Worm (Caenorhabditis elegans): ENCODE results near the gene C14C10.1.
A peak's percentile ranks its signal among the peaks of the same experiment; 100 is the strongest.

DNA sequence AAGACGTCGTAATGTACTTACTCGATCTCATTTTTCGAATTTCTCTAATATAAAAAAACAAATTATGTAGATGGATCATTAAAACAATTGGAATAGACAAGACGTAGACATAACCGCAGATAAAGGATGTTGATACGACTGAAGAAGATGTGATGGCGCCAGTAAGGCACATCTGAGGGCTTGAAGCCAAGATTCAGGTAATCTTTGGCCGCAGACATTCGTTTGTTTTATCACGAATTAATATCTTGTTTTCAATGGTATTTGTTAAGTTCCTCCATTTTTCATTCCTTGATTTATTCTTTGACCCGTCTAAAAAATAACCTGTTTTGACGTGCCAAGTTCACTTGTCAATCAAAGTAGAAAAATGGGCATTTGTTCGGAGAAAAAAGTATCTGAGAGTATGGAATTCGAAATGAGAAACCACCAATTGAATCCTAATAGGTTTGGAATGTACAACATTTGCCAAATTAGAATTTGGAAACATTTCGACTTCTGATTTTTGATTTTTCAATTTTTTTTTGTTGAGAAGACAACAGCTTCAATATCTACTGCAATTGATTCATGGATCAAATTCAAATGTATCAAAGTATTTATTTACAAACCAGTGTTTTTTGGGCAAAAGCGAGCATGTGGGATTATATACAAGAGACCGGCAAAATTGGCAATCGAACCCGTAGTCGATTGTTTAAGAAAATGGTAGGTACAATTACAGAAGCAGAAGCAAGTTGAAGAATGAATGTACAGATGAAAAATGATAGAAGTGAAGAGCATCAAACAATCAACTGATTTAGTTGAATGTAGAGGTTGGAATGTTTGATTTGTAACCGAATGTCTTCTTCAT lies 36.3 kb upstream of the C14C10.1 start:
- TF ChIP-seq mdl-1 (tag; optimal IDR thresholded peaks at IDR 0.05): no peak
- TF ChIP-seq ztf-4 (tag; optimal IDR thresholded peaks at IDR 0.05): no peak
- no peak for TF ChIP-seq unc-39 (tag; optimal IDR thresholded peaks at IDR 0.05)
- TF ChIP-seq unc-55 (GFP tag; optimal IDR thresholded peaks at IDR 0.05): no peak
- no peak for TF ChIP-seq lin-39 (tag; optimal IDR thresholded peaks at IDR 0.05)
- peak; percentile 42 for TF ChIP-seq lin-13 (GFP tag; optimal IDR thresholded peaks at IDR 0.05)
- TF ChIP-seq nhr-23 (tag; optimal IDR thresholded peaks at IDR 0.05): no peak
- no peak for TF ChIP-seq ztf-1 (GFP tag; conservative IDR thresholded peaks at IDR 0.05)
- TF ChIP-seq elt-1 (tag; optimal IDR thresholded peaks at IDR 0.05): no peak

Measured in whole organism, L2 larva.